Worm (Caenorhabditis elegans): ENCODE data around the gene fbxb-87.

Gene fbxb-87

DNA sequence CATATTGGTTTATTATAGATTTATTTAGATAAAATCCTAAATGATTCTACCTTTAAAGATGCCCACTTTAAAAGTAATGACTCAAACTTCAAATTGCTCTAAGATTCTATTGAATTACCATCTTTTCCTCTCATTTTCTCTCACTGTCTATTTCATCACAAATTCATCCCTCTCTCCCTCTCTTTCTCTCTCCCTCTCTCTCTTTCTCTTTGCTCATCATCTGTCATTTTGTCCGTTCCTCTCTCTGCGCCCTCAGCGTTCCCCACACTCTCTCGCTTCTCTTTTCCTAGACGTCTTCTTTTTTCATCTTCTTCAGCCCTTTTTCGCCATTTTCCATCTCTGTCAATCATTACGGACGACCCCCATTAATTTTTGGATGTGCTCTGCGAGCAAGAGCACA is 10.8 kb downstream of the fbxb-87 start:
- peak; percentile 3 for TF ChIP-seq unc-120 (tag; optimal IDR thresholded peaks at IDR 0.05; ENCODE audit: poor library complexity, severe bottlenecking)
- peak; percentile 68 for TF ChIP-seq unc-62 (GFP tag; optimal IDR thresholded peaks at IDR 0.05)
- peak; percentile 6 for TF ChIP-seq lsy-2 (tag; optimal IDR thresholded peaks at IDR 0.05)
- no peak for TF ChIP-seq lin-13 (tag; optimal IDR thresholded peaks at IDR 0.05)
- TF ChIP-seq flh-1 (GFP tag; optimal IDR thresholded peaks at IDR 0.05) = no peak
- no peak for TF ChIP-seq snpc-4 (tag; optimal IDR thresholded peaks at IDR 0.05)
- no peak for TF ChIP-seq M03D4.4 (tag; optimal IDR thresholded peaks at IDR 0.05)
- peak; percentile 89 for TF ChIP-seq hlh-1 (tag; optimal IDR thresholded peaks at IDR 0.05)
- TF ChIP-seq cnd-1 (tag; optimal IDR thresholded peaks at IDR 0.05) = no peak
- peak; percentile 93 for TF ChIP-seq ces-1 (GFP tag; optimal IDR thresholded peaks at IDR 0.05)
- TF ChIP-seq sptf-1 (tag; optimal IDR thresholded peaks at IDR 0.05) = no peak

DNA sequence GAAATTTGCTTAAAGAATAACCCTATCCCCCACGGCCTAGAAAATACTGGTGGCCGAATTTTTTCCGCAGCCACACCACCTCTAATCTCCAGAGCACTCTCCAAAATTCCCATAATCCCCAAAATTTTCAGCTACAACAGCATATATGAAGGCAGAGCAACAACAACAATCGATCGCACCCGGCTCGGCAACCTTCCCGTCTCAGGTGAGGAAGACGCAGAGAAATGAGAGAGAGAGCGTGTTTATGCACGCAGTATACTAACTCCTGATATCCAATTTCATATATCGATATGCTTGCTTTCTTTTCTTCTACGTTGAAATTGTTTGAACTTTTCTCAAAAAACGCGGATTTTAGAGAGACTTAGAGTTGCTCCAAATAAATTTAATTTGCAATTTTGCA is 12.0 kb downstream of the fbxb-87 start:
- TF ChIP-seq lin-13 (tag; optimal IDR thresholded peaks at IDR 0.05) (no peak), nhr-28 (tag; optimal IDR thresholded peaks at IDR 0.05) (no peak), hlh-1 (tag; optimal IDR thresholded peaks at IDR 0.05) (peak; percentile 95), sem-2 (GFP tag; optimal IDR thresholded peaks at IDR 0.05) (no peak), unc-120 (tag; optimal IDR thresholded peaks at IDR 0.05; ENCODE audit: poor library complexity, severe bottlenecking) (peak; percentile 65)

DNA sequence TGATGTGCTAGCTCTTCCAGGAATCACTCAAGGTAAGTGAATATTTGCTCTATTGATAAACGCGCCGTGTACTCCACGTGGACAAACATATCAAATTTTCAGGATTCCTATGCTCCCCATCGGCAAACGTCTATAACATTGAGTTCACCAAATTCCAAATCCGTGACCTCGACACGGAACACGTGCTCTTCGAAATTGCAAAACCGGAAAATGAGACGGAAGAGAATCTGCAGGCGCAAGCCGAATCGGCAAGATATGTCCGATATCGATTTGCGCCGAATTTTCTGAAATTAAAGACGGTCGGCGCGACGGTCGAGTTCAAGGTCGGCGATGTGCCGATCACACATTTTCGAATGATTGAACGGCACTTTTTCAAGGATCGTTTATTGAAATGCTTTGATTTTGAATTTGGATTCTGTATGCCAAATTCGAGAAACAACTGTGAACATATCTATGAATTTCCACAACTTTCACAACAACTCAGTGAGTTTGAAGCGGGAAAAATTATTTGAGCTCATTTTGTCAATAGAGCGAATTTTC is 13.4 kb downstream of the fbxb-87 start:
- TF ChIP-seq flh-1 (GFP tag; optimal IDR thresholded peaks at IDR 0.05) = no peak
- no peak for TF ChIP-seq nhr-28 (tag; optimal IDR thresholded peaks at IDR 0.05)
- no peak for TF ChIP-seq snpc-4 (tag; optimal IDR thresholded peaks at IDR 0.05)
- no peak for TF ChIP-seq ham-2 (GFP tag; optimal IDR thresholded peaks at IDR 0.05)
- no peak for TF ChIP-seq unc-39 (tag; optimal IDR thresholded peaks at IDR 0.05)
- TF ChIP-seq ztf-11 (tag; optimal IDR thresholded peaks at IDR 0.05) = no peak
- TF ChIP-seq ceh-43 (GFP tag; optimal IDR thresholded peaks at IDR 0.05) = no peak
- no peak for TF ChIP-seq cnd-1 (tag; optimal IDR thresholded peaks at IDR 0.05)
- no peak for TF ChIP-seq lsy-2 (tag; optimal IDR thresholded peaks at IDR 0.05)
- TF ChIP-seq drap-1 (GFP tag; optimal IDR thresholded peaks at IDR 0.05) = no peak
- no peak for TF ChIP-seq sptf-1 (tag; optimal IDR thresholded peaks at IDR 0.05)
- TF ChIP-seq pha-4 (tag; optimal IDR thresholded peaks at IDR 0.05) = no peak
- TF ChIP-seq elt-1 (tag; optimal IDR thresholded peaks at IDR 0.05; ENCODE audit: borderline replicate concordance, insufficient read depth) = no peak
- TF ChIP-seq lin-13 (tag; optimal IDR thresholded peaks at IDR 0.05) = no peak
- TF ChIP-seq unc-120 (tag; optimal IDR thresholded peaks at IDR 0.05; ENCODE audit: poor library complexity, severe bottlenecking) = no peak
- TF ChIP-seq nhr-2 (tag; optimal IDR thresholded peaks at IDR 0.05) = no peak
- TF ChIP-seq nhr-12 (tag; optimal IDR thresholded peaks at IDR 0.05) = no peak
- no peak for TF ChIP-seq unc-62 (GFP tag; optimal IDR thresholded peaks at IDR 0.05)

DNA sequence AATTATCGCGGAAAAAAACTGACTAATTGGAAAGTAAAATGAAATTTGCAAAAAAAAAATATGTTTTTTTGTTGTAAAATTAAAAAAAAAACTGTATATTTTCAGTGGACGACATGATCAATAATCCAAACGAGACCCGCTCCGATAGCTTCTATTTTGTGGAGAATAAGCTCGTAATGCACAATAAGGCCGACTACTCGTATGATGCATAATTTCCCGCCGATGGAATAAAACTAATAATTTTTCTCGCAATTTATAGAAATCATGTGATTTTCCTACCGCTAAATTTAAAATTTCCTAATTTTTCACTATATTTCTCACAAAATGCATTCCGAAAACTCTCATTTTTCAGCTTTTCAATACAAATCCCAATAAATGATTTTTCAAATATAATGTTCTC is 14.2 kb downstream of the fbxb-87 start:
- TF ChIP-seq elt-1 (tag; optimal IDR thresholded peaks at IDR 0.05; ENCODE audit: borderline replicate concordance, insufficient read depth) (no peak), hlh-1 (tag; optimal IDR thresholded peaks at IDR 0.05) (peak; percentile 6)

DNA sequence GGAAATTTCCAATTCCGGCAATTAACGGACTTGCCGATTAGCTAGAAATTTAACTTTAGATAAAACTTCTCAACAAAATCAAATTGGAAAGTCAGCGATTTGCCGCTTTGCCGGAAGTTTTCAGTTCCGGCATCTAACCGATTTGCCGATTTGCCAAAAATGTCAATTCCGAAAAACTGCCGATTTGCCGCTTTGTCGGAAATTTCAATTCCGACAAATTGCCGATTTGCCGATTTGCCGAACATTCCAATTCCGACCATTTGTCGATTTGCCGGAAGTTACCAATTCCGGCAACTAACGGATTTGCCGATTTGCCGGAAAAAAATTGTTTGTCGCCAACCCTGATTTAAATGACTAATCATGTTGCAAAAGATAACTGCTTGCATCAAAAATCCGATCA is 14.8 kb downstream of the fbxb-87 start:
- TF ChIP-seq zip-8 (tag; optimal IDR thresholded peaks at IDR 0.05) (no peak), unc-62 (GFP tag; optimal IDR thresholded peaks at IDR 0.05) (no peak), ham-2 (GFP tag; optimal IDR thresholded peaks at IDR 0.05) (no peak), nhr-28 (tag; optimal IDR thresholded peaks at IDR 0.05) (no peak), ztf-11 (tag; optimal IDR thresholded peaks at IDR 0.05) (no peak)

DNA sequence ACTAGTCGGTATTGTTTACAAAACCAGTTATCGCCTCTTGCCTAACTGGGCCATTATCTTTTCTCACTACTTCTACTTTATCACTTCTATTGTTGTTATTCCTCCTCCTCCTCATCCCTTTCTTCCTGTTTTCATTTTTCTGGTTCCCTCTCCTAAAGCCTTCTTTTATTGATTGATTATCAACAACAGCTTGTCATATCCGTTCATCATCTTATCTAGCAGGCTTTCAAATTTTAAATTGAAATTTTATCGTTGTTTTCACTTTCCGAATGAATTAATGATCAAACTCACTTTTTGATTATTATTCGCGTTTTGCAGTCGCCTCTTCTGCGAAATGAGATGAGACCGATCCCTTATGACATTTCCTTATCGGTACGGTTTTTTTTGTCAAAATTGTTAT is 16.8 kb downstream of the fbxb-87 start, which contains the start of gene cut-6:
cut-6 (plus strand) TSS at position 301 of the 400 bp plus-strand sequence.
- TF ChIP-seq nhr-2 (tag; optimal IDR thresholded peaks at IDR 0.05) = no peak
- peak; percentile 25 for TF ChIP-seq blmp-1 (tag; optimal IDR thresholded peaks at IDR 0.05)
- TF ChIP-seq unc-62 (GFP tag; optimal IDR thresholded peaks at IDR 0.05) = no peak

DNA sequence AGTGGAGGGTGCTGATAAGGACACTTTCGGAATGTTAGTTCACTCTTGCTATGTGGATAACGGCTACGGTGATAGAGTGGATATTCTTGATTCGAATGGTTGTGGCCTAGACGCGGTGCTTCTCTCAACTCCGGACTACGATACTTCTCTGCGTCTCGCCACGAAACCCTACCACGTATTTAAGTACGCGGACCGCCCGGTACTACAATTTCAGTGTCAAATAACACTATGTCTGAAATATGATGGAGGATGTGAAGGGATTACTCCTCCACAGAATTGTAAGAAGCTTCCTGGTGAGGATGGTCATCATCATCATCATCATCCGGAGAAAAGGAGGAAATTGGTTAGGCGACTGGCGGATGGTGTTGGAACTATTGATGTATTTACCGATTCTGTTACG is 20.7 kb downstream of the fbxb-87 start:
- TF ChIP-seq mab-5 (tag; optimal IDR thresholded peaks at IDR 0.05) (no peak), nhr-2 (tag; optimal IDR thresholded peaks at IDR 0.05) (no peak), nhr-28 (tag; optimal IDR thresholded peaks at IDR 0.05) (no peak), M03D4.4 (tag; optimal IDR thresholded peaks at IDR 0.05) (no peak), unc-39 (tag; optimal IDR thresholded peaks at IDR 0.05) (no peak), ztf-11 (tag; optimal IDR thresholded peaks at IDR 0.05) (no peak), cnd-1 (tag; optimal IDR thresholded peaks at IDR 0.05) (no peak), sptf-1 (tag; optimal IDR thresholded peaks at IDR 0.05) (no peak), unc-62 (GFP tag; optimal IDR thresholded peaks at IDR 0.05) (no peak), tbx-8 (GFP tag; optimal IDR thresholded peaks at IDR 0.05) (no peak), mls-2 (tag; optimal IDR thresholded peaks at IDR 0.05) (no peak), snpc-4 (tag; optimal IDR thresholded peaks at IDR 0.05) (no peak), unc-120 (tag; optimal IDR thresholded peaks at IDR 0.05; ENCODE audit: poor library complexity, severe bottlenecking) (no peak), lin-13 (tag; optimal IDR thresholded peaks at IDR 0.05) (no peak)

All from whole organism, mixed stage, embryonic.